Fruit fly (Drosophila melanogaster): ENCODE measurements around the gene pav.
A peak's percentile ranks its signal among the peaks of the same experiment; 100 is the strongest.

Gene pav

dm6 chr3L:4282627-4283026 lies 40.1 kb downstream of the pav start, which contains the start of gene CG11583:
CG11583 (minus strand) TSS chr3L:4282817.
- no peak for TF ChIP-seq CG34406 (GFP tag; optimal IDR thresholded peaks at IDR 0.05)
- no peak for TF ChIP-seq salr (GFP tag; optimal IDR thresholded peaks at IDR 0.05)
- TF ChIP-seq esn (GFP tag; optimal IDR thresholded peaks at IDR 0.05): peak; percentile 49
- TF ChIP-seq CG1621 (tag; optimal IDR thresholded peaks at IDR 0.05): peak; percentile 82

- TF ChIP-seq CG10669 (GFP tag; optimal IDR thresholded peaks at IDR 0.05): no peak
- peak; percentile 53 for TF ChIP-seq CG1621 (tag; optimal IDR thresholded peaks at IDR 0.05)
- TF ChIP-seq spab (GFP tag; optimal IDR thresholded peaks at IDR 0.05): no peak
- TF ChIP-seq pdm3 (GFP tag; optimal IDR thresholded peaks at IDR 0.05): no peak
- TF ChIP-seq Sox14 (GFP tag; optimal IDR thresholded peaks at IDR 0.05): peak; percentile 6
- TF ChIP-seq esn (GFP tag; optimal IDR thresholded peaks at IDR 0.05): peak; percentile 12
- no peak for TF ChIP-seq CG16779 (tag; optimal IDR thresholded peaks at IDR 0.05)
Measured at dm6 chr3L:4283428-4284089, 41.0 kb downstream of the pav start, which contains the start of the genes srw and CG1316. srw (minus strand) TSS chr3L:4283478. CG1316 (plus strand) TSS chr3L:4283851.

dm6 chr3L:4286784-4287183 lies 44.2 kb downstream of the pav start, which contains the start of gene TfIIEbeta:
TfIIEbeta (plus strand) TSS chr3L:4287038.
- TF ChIP-seq CG15336 (GFP tag; IDR thresholded peaks at IDR 0.05) (peak; percentile 53; the same call in 1 of the 2 replicates), Gug (GFP tag; IDR thresholded peaks at IDR 0.05) (no peak), CG9139 (GFP tag; optimal IDR thresholded peaks at IDR 0.05) (no peak), achi (GFP tag; optimal IDR thresholded peaks at IDR 0.05) (no peak), CG6276 (GFP tag; optimal IDR thresholded peaks at IDR 0.05) (no peak), vri (GFP tag; optimal IDR thresholded peaks at IDR 0.05) (no peak), CG3919 (GFP tag; optimal IDR thresholded peaks at IDR 0.05) (peak; percentile 9), CG34406 (GFP tag; optimal IDR thresholded peaks at IDR 0.05) (no peak), topi (GFP tag; optimal IDR thresholded peaks at IDR 0.05) (no peak), CG6163 (GFP tag; IDR thresholded peaks at IDR 0.05) (0 out of 3 replicates have a peak, but pooled peaks have one; percentile 33), Hr4 (GFP tag; optimal IDR thresholded peaks at IDR 0.05) (no peak), CG6792 (GFP tag; optimal IDR thresholded peaks at IDR 0.05) (no peak), CG1621 (tag; optimal IDR thresholded peaks at IDR 0.05) (no peak), lz (GFP tag; optimal IDR thresholded peaks at IDR 0.05) (no peak), eg (GFP tag; IDR thresholded peaks at IDR 0.05) (peak; percentile 64; the same call in 2 of the 3 replicates), Eip93F (GFP tag; optimal IDR thresholded peaks at IDR 0.05) (no peak), fd59A (GFP tag; optimal IDR thresholded peaks at IDR 0.05) (no peak), pdm3 (GFP tag; optimal IDR thresholded peaks at IDR 0.05) (no peak), svp (GFP tag) (peak; percentile 72), CG11762 (GFP tag; optimal IDR thresholded peaks at IDR 0.05; ENCODE audit: insufficient read depth) (no peak), dsx (GFP tag; optimal IDR thresholded peaks at IDR 0.05; ENCODE audit: poor library complexity, severe bottlenecking) (peak; percentile 45), acj6 (GFP tag; optimal IDR thresholded peaks at IDR 0.05) (no peak), fkh (GFP tag; optimal IDR thresholded peaks at IDR 0.05) (peak; percentile 38), salr (GFP tag; optimal IDR thresholded peaks at IDR 0.05) (no peak), CG6854 (GFP tag; optimal IDR thresholded peaks at IDR 0.05) (peak; percentile 17), CG32006 (GFP tag; optimal IDR thresholded peaks at IDR 0.05) (no peak), CG8319 (GFP tag; optimal IDR thresholded peaks at IDR 0.05) (no peak), Sox14 (GFP tag; optimal IDR thresholded peaks at IDR 0.05) (peak; percentile 37), CG3032 (tag; optimal IDR thresholded peaks at IDR 0.05) (peak; percentile 10), CG6808 (GFP tag; optimal IDR thresholded peaks at IDR 0.05) (no peak), CG10669 (GFP tag; optimal IDR thresholded peaks at IDR 0.05) (no peak), CG10631 (GFP tag; optimal IDR thresholded peaks at IDR 0.05) (no peak), CG8119 (GFP tag; IDR thresholded peaks at IDR 0.05) (peak; percentile 46; the same call in 1 of the 3 replicates), fd85E (GFP tag; optimal IDR thresholded peaks at IDR 0.05) (no peak), Ets21C (GFP tag; optimal IDR thresholded peaks at IDR 0.05) (no peak), Ets96B (tag; optimal IDR thresholded peaks at IDR 0.05) (no peak), cyc (GFP tag; optimal IDR thresholded peaks at IDR 0.05) (no peak), Eip78C (GFP tag) (peak; percentile 80), net (GFP tag; optimal IDR thresholded peaks at IDR 0.05) (no peak), CG11902 (GFP tag; optimal IDR thresholded peaks at IDR 0.05) (no peak), esn (GFP tag; optimal IDR thresholded peaks at IDR 0.05) (peak; percentile 18), Hr39 (GFP tag; optimal IDR thresholded peaks at IDR 0.05) (no peak), CG11294 (GFP tag; IDR thresholded peaks at IDR 0.05) (no peak)

Data from whole organism, prepupa.